Fruit fly (Drosophila melanogaster) whole organism, embryonic: Measurements from ENCODE around the gene Ntf-2r.

Source experiments
- CG14860 ChIP-seq: fragments of 200-800 bp; sonication (Bioruptor generic); IDR thresholded peaks from 3 replicates; pipeline ENCODE4 v1.3.6; 2022; ENCODE audit warnings: missing biosample characterization, missing genetic modification characterization; ENCODE audit not compliant: partially characterized antibody
- CG2120 ChIP-seq: fragments of 200-800 bp; sonication (Bioruptor generic); optimal IDR thresholded peaks from 3 replicates; lab custom pipeline; 2016; ENCODE audit warnings: missing biosample characterization, missing genetic modification characterization
- Chrac-16 ChIP-seq: fragments of 200-800 bp; sonication (Bioruptor generic); optimal IDR thresholded peaks from 3 replicates; lab custom pipeline; 2016; ENCODE audit warnings: missing biosample characterization, missing genetic modification characterization
- Oli ChIP-seq: fragments of 200-800 bp; sonication (Bioruptor generic); optimal IDR thresholded peaks from 2 replicates; lab custom pipeline; 2018; ENCODE audit warnings: missing biosample characterization, mild to moderate bottlenecking, missing genetic modification characterization, moderate library complexity
- psq ChIP-seq: fragments of 200-800 bp; sonication (Bioruptor generic); optimal IDR thresholded peaks from 2 replicates; lab custom pipeline; 2017; ENCODE audit warnings: missing biosample characterization, missing genetic modification characterization

- no peak for TF ChIP-seq Oli (tag; lab: Kevin White, UChicago)
- TF ChIP-seq Chrac-16 (GFP tag; lab: Kevin White, UChicago) = no peak
- no peak for TF ChIP-seq psq
- TF ChIP-seq CG2120 (GFP tag; lab: Kevin White, UChicago) = no peak
- no peak for TF ChIP-seq CG14860
These were observed 9.7 kb downstream of the Ntf-2r start for dm6 chr2L:18464116-18464530.
